Fruit fly (Drosophila melanogaster): ENCODE data around the gene LysP.
A peak's percentile ranks its signal among the peaks of the same experiment; 100 is the strongest.

Gene LysP

DNA sequence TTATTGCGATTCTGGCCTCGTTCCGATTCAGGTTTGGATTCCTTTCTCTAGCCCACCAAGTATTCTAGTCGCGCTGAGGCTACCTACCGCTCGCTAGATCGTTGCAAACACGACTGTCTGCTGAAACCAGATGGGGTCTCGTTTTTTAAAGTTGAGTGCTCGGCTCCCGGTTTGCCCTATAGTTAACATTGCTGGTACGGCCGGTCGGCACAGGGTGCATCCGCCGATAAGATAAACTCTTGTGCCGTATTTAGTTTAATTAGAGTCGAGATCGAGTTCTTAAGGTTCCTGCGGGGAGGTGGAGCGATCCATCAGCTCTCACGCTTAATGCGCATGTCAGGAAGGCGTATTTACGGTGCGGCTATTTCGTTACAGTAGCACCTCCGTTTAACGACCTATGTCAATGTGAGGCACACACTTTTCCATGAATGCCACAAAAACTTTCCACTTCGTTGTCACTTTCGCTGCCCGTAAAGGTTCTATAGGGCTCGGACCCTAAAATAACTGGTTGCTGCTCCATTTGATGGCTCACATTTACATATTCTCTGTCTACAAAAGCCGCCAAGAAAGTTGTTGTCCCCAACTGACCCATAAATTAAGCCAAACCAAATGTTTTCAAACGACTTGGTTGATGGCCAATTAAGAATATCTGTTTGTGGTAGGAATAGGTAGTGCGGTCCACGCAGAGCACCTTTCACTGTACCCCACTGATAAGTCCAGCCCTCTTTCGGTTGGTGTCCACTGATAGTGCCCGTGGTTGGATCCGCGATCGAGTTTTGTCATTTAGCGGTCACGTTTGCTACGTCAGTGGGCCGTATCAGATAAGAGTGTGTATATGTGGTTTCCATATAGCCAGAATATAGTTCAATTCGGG lies 13.6 kb downstream of the LysP start, which contains the start of gene CG9119 (continued):
- TF ChIP-seq CG12236 (GFP tag; optimal IDR thresholded peaks at IDR 0.05) (peak; percentile 18), Neu2 (GFP tag; optimal IDR thresholded peaks at IDR 0.05; ENCODE audit: borderline replicate concordance) (no peak), CG2116 (GFP tag; optimal IDR thresholded peaks at IDR 0.05) (no peak), nerfin-1 (tag; optimal IDR thresholded peaks at IDR 0.05) (peak; percentile 59), CG17328 (GFP tag; IDR thresholded peaks at IDR 0.05) (0 out of 2 replicates have a peak, but pooled peaks have one; percentile 24), CG11504 (tag; optimal IDR thresholded peaks at IDR 0.05) (peak; percentile 75), CG11560 (tag; IDR thresholded peaks at IDR 0.05) (peak; percentile 59; the same call in 2 of the 3 replicates), CG3847 (GFP tag; IDR thresholded peaks at IDR 0.05) (peak; percentile 52; the same call in 1 of the 2 replicates), nom (GFP tag; optimal IDR thresholded peaks at IDR 0.05) (peak; percentile 11), schlank (tag; optimal IDR thresholded peaks at IDR 0.05) (peak; percentile 60), da (GFP tag; optimal IDR thresholded peaks at IDR 0.05) (peak; percentile 23), Trl (optimal IDR thresholded peaks at IDR 0.05) (no peak), Trl (GFP tag; optimal IDR thresholded peaks at IDR 0.05) (peak; percentile 55), CG9727 (GFP tag; optimal IDR thresholded peaks at IDR 0.05) (peak; percentile 69), Bteb2 (GFP tag; optimal IDR thresholded peaks at IDR 0.05) (no peak), sna (GFP tag; IDR thresholded peaks at IDR 0.05; ENCODE audit: partially characterized antibody) (no peak), CG15073 (GFP tag; optimal IDR thresholded peaks at IDR 0.05) (no peak), Blimp-1 (GFP tag; optimal IDR thresholded peaks at IDR 0.05) (peak; percentile 100), CG42726 (GFP tag; IDR thresholded peaks at IDR 0.05; ENCODE audit: partially characterized antibody) (0 out of 2 replicates have a peak, but pooled peaks have one; percentile 14), CG33557 (GFP tag; optimal IDR thresholded peaks at IDR 0.05) (peak; percentile 75), bsh (GFP tag; optimal IDR thresholded peaks at IDR 0.05) (peak in 1 of 2 experiments; percentile 57), MESR4 (GFP tag; optimal IDR thresholded peaks at IDR 0.05) (no peak), Usf (GFP tag; optimal IDR thresholded peaks at IDR 0.05) (no peak), unpg (GFP tag; optimal IDR thresholded peaks at IDR 0.05) (peak; percentile 53), CG14014 (GFP tag; IDR thresholded peaks at IDR 0.05) (peak; percentile 55; the same call in 1 of the 2 replicates), CG8944 (GFP tag; optimal IDR thresholded peaks at IDR 0.05) (peak; percentile 62), sob (GFP tag; IDR thresholded peaks at IDR 0.05) (peak; percentile 38; the same call in 1 of the 2 replicates), CG10462 (GFP tag; optimal IDR thresholded peaks at IDR 0.05) (no peak), Myb (GFP tag; optimal IDR thresholded peaks at IDR 0.05) (peak; percentile 70), Med (GFP tag) (peak; percentile 86), gcm (GFP tag; optimal IDR thresholded peaks at IDR 0.05) (peak; percentile 41), sim (GFP tag; IDR thresholded peaks at IDR 0.05) (no peak), eyg (GFP tag; optimal IDR thresholded peaks at IDR 0.05) (peak; percentile 2), crol (GFP tag; IDR thresholded peaks at IDR 0.05) (peak; percentile 72), CG10147 (GFP tag; optimal IDR thresholded peaks at IDR 0.05) (peak; percentile 68), knrl (GFP tag; IDR thresholded peaks at IDR 0.05; ENCODE audit: partially characterized antibody) (no peak), Ssrp (tag; optimal IDR thresholded peaks at IDR 0.05) (peak; percentile 59), CG4707 (GFP tag; optimal IDR thresholded peaks at IDR 0.05) (no peak), B-H1 (GFP tag; IDR thresholded peaks at IDR 0.05) (0 out of 3 replicates have a peak, but pooled peaks have one; percentile 30), btn (GFP tag; optimal IDR thresholded peaks at IDR 0.05) (peak; percentile 39), cas (GFP tag; IDR thresholded peaks at IDR 0.05) (0 out of 2 replicates have a peak, but pooled peaks have one; percentile 12), trh (GFP tag; optimal IDR thresholded peaks at IDR 0.05) (no peak), MBD-R2 (GFP tag; IDR thresholded peaks at IDR 0.05) (no peak), CG9215 (GFP tag; IDR thresholded peaks at IDR 0.05) (peak; percentile 63), CG11247 (GFP tag; IDR thresholded peaks at IDR 0.05) (0 out of 2 replicates have a peak, but pooled peaks have one; percentile 10), az2 (GFP tag; optimal IDR thresholded peaks at IDR 0.05) (peak; percentile 42), hkb (optimal IDR thresholded peaks at IDR 0.05) (no peak), hkb (GFP tag; IDR thresholded peaks at IDR 0.05) (peak; percentile 59; the same call in 1 of the 2 replicates)
